Worm (Caenorhabditis elegans) whole organism, L2 larva: Measurements from ENCODE around the gene dhcr-24.

Experiments used
- C34F6.9 ChIP-seq: fragments of 150-350 bp; optimal IDR thresholded peaks from 2 replicates; lab custom pipeline; 2014; ENCODE audit warnings: missing biosample characterization, missing genetic modification characterization
- F13H6.1 ChIP-seq: sonication (generic microtip); optimal IDR thresholded peaks from 2 replicates; lab custom pipeline; 2016; ENCODE audit warnings: missing genetic modification characterization, missing compliant biosample characterization
- Y55F3AM.14 ChIP-seq: fragments of 200-800 bp; sonication (Bioruptor generic); optimal IDR thresholded peaks from 2 replicates; lab custom pipeline; 2018; ENCODE audit warnings: mild to moderate bottlenecking, missing genetic modification characterization, missing compliant biosample characterization
- ZK546.5 ChIP-seq: sonication (generic microtip); optimal IDR thresholded peaks from 2 replicates; lab custom pipeline; 2017; ENCODE audit warnings: missing biosample characterization, missing genetic modification characterization
- alr-1 ChIP-seq: fragments of 150-350 bp; optimal IDR thresholded peaks from 2 replicates; lab custom pipeline; 2014; ENCODE audit warnings: missing biosample characterization, missing genetic modification characterization
- aly-2 ChIP-seq: fragments of 150-350 bp; optimal IDR thresholded peaks from 2 replicates; lab custom pipeline; 2014; ENCODE audit warnings: missing biosample characterization, missing genetic modification characterization
- blmp-1 ChIP-seq: sonication (generic microtip); optimal IDR thresholded peaks from 2 replicates; lab custom pipeline; 2017; ENCODE audit warnings: missing genetic modification characterization, mild to moderate bottlenecking, missing compliant biosample characterization, antibody characterized with exemption, moderate library complexity; ENCODE audit not compliant: insufficient read depth
- ceh-16 ChIP-seq: fragments of 150-350 bp; optimal IDR thresholded peaks from 2 replicates; lab custom pipeline; 2014; ENCODE audit warnings: missing biosample characterization, missing genetic modification characterization
- ceh-82 ChIP-seq: fragments of 150-350 bp; optimal IDR thresholded peaks from 2 replicates; lab custom pipeline; 2014; ENCODE audit warnings: missing biosample characterization, missing genetic modification characterization
- crh-2 ChIP-seq: sonication (generic microtip); optimal IDR thresholded peaks from 2 replicates; lab custom pipeline; 2017; ENCODE audit warnings: missing biosample characterization, missing genetic modification characterization
- dmd-4 ChIP-seq: sonication (generic microtip); optimal IDR thresholded peaks from 2 replicates; lab custom pipeline; 2017; ENCODE audit warnings: missing biosample characterization, missing genetic modification characterization
- egl-27 ChIP-seq: sonication (generic microtip); optimal IDR thresholded peaks from 3 replicates; lab custom pipeline; 2017; ENCODE audit warnings: missing biosample characterization, missing genetic modification reagents, missing genetic modification characterization
- elt-1 ChIP-seq: fragments of 150-350 bp; optimal IDR thresholded peaks from 2 replicates; lab custom pipeline; 2014; ENCODE audit warnings: missing biosample characterization, missing genetic modification characterization
- elt-3 ChIP-seq: sonication (generic microtip); optimal IDR thresholded peaks from 2 replicates; lab custom pipeline; 2017; ENCODE audit warnings: missing biosample characterization, missing genetic modification characterization
- fos-1 ChIP-seq: fragments of 150-350 bp; optimal IDR thresholded peaks from 2 replicates; lab custom pipeline; 2014; ENCODE audit warnings: missing biosample characterization, missing genetic modification characterization
- gmeb-1 ChIP-seq: fragments of 150-350 bp; optimal IDR thresholded peaks from 2 replicates; lab custom pipeline; 2014; ENCODE audit warnings: missing biosample characterization, missing genetic modification characterization
- lin-11 ChIP-seq: fragments of 150-350 bp; sonication (generic microtip); optimal IDR thresholded peaks from 2 replicates; lab custom pipeline; 2014; ENCODE audit warnings: missing biosample characterization, missing genetic modification characterization, inconsistent platforms, mixed read lengths
- lin-13 ChIP-seq: fragments of 150-350 bp; optimal IDR thresholded peaks from 2 replicates; lab custom pipeline; 2014; ENCODE audit warnings: missing biosample characterization, missing genetic modification reagents, missing genetic modification characterization
- lin-39 ChIP-seq: fragments of 150-350 bp; optimal IDR thresholded peaks from 2 replicates; lab custom pipeline; 2014; ENCODE audit warnings: missing biosample characterization, missing genetic modification reagents, missing genetic modification characterization
- lsy-2 ChIP-seq, 2 experiments: fragments of 150-350 bp in 1 of 2; sonication (generic microtip) in 1 of 2; optimal IDR thresholded peaks; 2 replicates each; lab custom pipeline; 2014 to 2017; ENCODE audit warnings: missing biosample characterization in 2 of 2, missing genetic modification characterization in 2 of 2
- mbf-1 ChIP-seq: sonication (generic microtip); optimal IDR thresholded peaks from 2 replicates; lab custom pipeline; 2017; ENCODE audit warnings: missing biosample characterization, missing genetic modification characterization
- nhr-11 ChIP-seq: fragments of 150-350 bp; optimal IDR thresholded peaks from 2 replicates; lab custom pipeline; 2014; ENCODE audit warnings: missing biosample characterization, missing genetic modification characterization
- nhr-12 ChIP-seq: fragments of 150-350 bp; optimal IDR thresholded peaks from 2 replicates; lab custom pipeline; 2014; ENCODE audit warnings: missing biosample characterization, missing genetic modification characterization
- nhr-129 ChIP-seq: fragments of 150-350 bp; optimal IDR thresholded peaks from 2 replicates; lab custom pipeline; 2014; ENCODE audit warnings: missing biosample characterization, missing genetic modification characterization
- nhr-21 ChIP-seq: fragments of 150-350 bp; optimal IDR thresholded peaks from 2 replicates; lab custom pipeline; 2014; ENCODE audit warnings: missing biosample characterization, missing genetic modification characterization
- nhr-23 ChIP-seq: fragments of 150-350 bp; optimal IDR thresholded peaks from 2 replicates; lab custom pipeline; 2014; ENCODE audit warnings: missing biosample characterization, missing genetic modification reagents, missing genetic modification characterization
- nhr-237 ChIP-seq: fragments of 150-350 bp; optimal IDR thresholded peaks from 2 replicates; lab custom pipeline; 2014; ENCODE audit warnings: missing biosample characterization, missing genetic modification characterization
- nhr-25 ChIP-seq: fragments of 150-350 bp; sonication (generic microtip); optimal IDR thresholded peaks from 3 replicates; lab custom pipeline; 2014; ENCODE audit warnings: missing biosample characterization, missing genetic modification characterization
- nhr-6 ChIP-seq: fragments of 150-350 bp; optimal IDR thresholded peaks from 2 replicates; lab custom pipeline; 2014; ENCODE audit warnings: missing biosample characterization, missing genetic modification characterization
- nhr-77 ChIP-seq: fragments of 150-350 bp; optimal IDR thresholded peaks from 2 replicates; lab custom pipeline; 2014; ENCODE audit warnings: missing biosample characterization, missing genetic modification characterization
- peb-1 ChIP-seq: fragments of 150-350 bp; optimal IDR thresholded peaks from 2 replicates; lab custom pipeline; 2014; ENCODE audit warnings: missing biosample characterization, missing genetic modification characterization
- sem-4 ChIP-seq: fragments of 150-350 bp; optimal IDR thresholded peaks from 2 replicates; lab custom pipeline; 2014; ENCODE audit warnings: missing biosample characterization, missing genetic modification reagents, missing genetic modification characterization
- skn-1 ChIP-seq: sonication (generic microtip); optimal IDR thresholded peaks from 2 replicates; lab custom pipeline; 2017; ENCODE audit warnings: missing biosample characterization, missing genetic modification characterization
- sma-3 ChIP-seq: sonication (generic microtip); optimal IDR thresholded peaks from 2 replicates; lab custom pipeline; 2016; ENCODE audit warnings: missing genetic modification reagents, missing genetic modification characterization, missing compliant biosample characterization
- sma-9 ChIP-seq, 2 experiments: fragments of 150-350 bp in 1 of 2; sonication (generic microtip) in 1 of 2; optimal IDR thresholded peaks; 2 replicates each; lab custom pipeline; 2014 to 2016; ENCODE audit warnings: missing genetic modification characterization in 2 of 2, mild to moderate bottlenecking in 1 of 2, missing biosample characterization in 1 of 2, missing compliant biosample characterization in 1 of 2, missing genetic modification reagents in 1 of 2, moderate library complexity in 1 of 2
- snpc-4 ChIP-seq: fragments of 150-350 bp; optimal IDR thresholded peaks from 2 replicates; lab custom pipeline; 2014; ENCODE audit warnings: missing biosample characterization, missing genetic modification characterization
- unc-39 ChIP-seq: fragments of 150-350 bp; optimal IDR thresholded peaks from 2 replicates; lab custom pipeline; 2014; ENCODE audit warnings: missing biosample characterization, missing genetic modification characterization
- unc-55 ChIP-seq: fragments of 150-350 bp; sonication (generic microtip); optimal IDR thresholded peaks from 3 replicates; lab custom pipeline; 2014; ENCODE audit warnings: missing biosample characterization, missing genetic modification reagents, missing genetic modification characterization
- unc-62 ChIP-seq: fragments of 150-350 bp; optimal IDR thresholded peaks from 2 replicates; lab custom pipeline; 2014; ENCODE audit warnings: missing biosample characterization, missing genetic modification reagents, missing genetic modification characterization
- zag-1 ChIP-seq: fragments of 150-350 bp; optimal IDR thresholded peaks from 2 replicates; lab custom pipeline; 2014; ENCODE audit warnings: missing biosample characterization, missing genetic modification characterization
- ztf-1 ChIP-seq: fragments of 200-800 bp; sonication (Bioruptor generic); conservative IDR thresholded peaks from 2 replicates; pipeline ENCODE4 v1.3.6; 2022; ENCODE audit warnings: missing genetic modification characterization, missing compliant biosample characterization
- ztf-11 ChIP-seq: sonication (generic microtip); optimal IDR thresholded peaks from 2 replicates; lab custom pipeline; 2017; ENCODE audit warnings: missing biosample characterization, missing genetic modification characterization
- ztf-4 ChIP-seq: fragments of 150-350 bp; optimal IDR thresholded peaks from 2 replicates; lab custom pipeline; 2014; ENCODE audit warnings: missing biosample characterization, missing genetic modification characterization

The dhcr-24 gene

ce11 chrX:2536246-2536772, 27.6 kb downstream of the dhcr-24 start (continued):
- TF ChIP-seq crh-2 (tag; lab: Kevin White, UChicago) (peak; percentile 79), lin-11 (tag; lab: Kevin White, UChicago) (peak; percentile 30), snpc-4 (peak; percentile 72), ZK546.5 (tag; lab: Kevin White, UChicago) (no peak), ztf-11 (tag; lab: Kevin White, UChicago) (no peak), nhr-23 (tag; lab: Kevin White, UChicago) (no peak), nhr-77 (tag; lab: Kevin White, UChicago) (no peak), nhr-25 (tag; lab: Kevin White, UChicago) (peak; percentile 80), ztf-4 (tag; lab: Kevin White, UChicago) (no peak), skn-1 (tag; lab: Kevin White, UChicago) (no peak)

- no peak for TF ChIP-seq nhr-11 (tag; lab: Kevin White, UChicago)
- no peak for TF ChIP-seq elt-3 (tag; lab: Kevin White, UChicago)
- no peak for TF ChIP-seq lin-39 (tag; lab: Kevin White, UChicago)
- no peak for TF ChIP-seq ztf-4 (tag; lab: Kevin White, UChicago)
- TF ChIP-seq ztf-11 (tag; lab: Kevin White, UChicago): no peak
- TF ChIP-seq unc-62 (GFP tag; lab: Kevin White, UChicago): no peak
- TF ChIP-seq fos-1 (tag; lab: Kevin White, UChicago): no peak
- no peak for TF ChIP-seq ceh-82 (tag; lab: Kevin White, UChicago)
- no peak for TF ChIP-seq egl-27 (tag; lab: Kevin White, UChicago)
- TF ChIP-seq unc-55 (GFP tag; lab: Kevin White, UChicago): no peak
- TF ChIP-seq nhr-237 (tag; lab: Kevin White, UChicago): no peak
- no peak for TF ChIP-seq nhr-23 (tag; lab: Kevin White, UChicago)
- no peak for TF ChIP-seq sma-3 (GFP tag; lab: Kevin White, UChicago)
- no peak for TF ChIP-seq nhr-25 (tag; lab: Kevin White, UChicago)
- no peak for TF ChIP-seq nhr-129 (tag; lab: Kevin White, UChicago)
- no peak for TF ChIP-seq dmd-4 (tag; lab: Kevin White, UChicago)
- TF ChIP-seq zag-1 (tag; lab: Kevin White, UChicago): no peak
- no peak for TF ChIP-seq blmp-1 (tag; lab: Kevin White, UChicago)
- TF ChIP-seq alr-1 (tag; lab: Kevin White, UChicago): no peak
Measured at ce11 chrX:2532357-2532756, 31.6 kb downstream of the dhcr-24 start, which contains the start of gene tbc-12. Gene tbc-12 (minus strand): TSS chrX:2532457.

- TF ChIP-seq ceh-16 (tag; lab: Kevin White, UChicago): no peak
- TF ChIP-seq unc-39: no peak
- no peak for TF ChIP-seq peb-1 (tag; lab: Kevin White, UChicago)
- TF ChIP-seq dmd-4 (tag; lab: Kevin White, UChicago): no peak
- peak; percentile 20 for TF ChIP-seq nhr-129 (tag; lab: Kevin White, UChicago)
- peak; percentile 54 for TF ChIP-seq crh-2 (tag; lab: Kevin White, UChicago)
- no peak for TF ChIP-seq lin-13
- TF ChIP-seq egl-27 (tag; lab: Kevin White, UChicago): no peak
- no peak for TF ChIP-seq elt-1
- TF ChIP-seq ztf-1: no peak
- TF ChIP-seq zag-1 (tag; lab: Kevin White, UChicago): no peak
- no peak for TF ChIP-seq snpc-4
- peak; percentile 48 for TF ChIP-seq fos-1 (tag; lab: Kevin White, UChicago)
- no peak for TF ChIP-seq nhr-25 (tag; lab: Kevin White, UChicago)
- no peak for TF ChIP-seq nhr-237 (tag; lab: Kevin White, UChicago)
- TF ChIP-seq aly-2 (tag; lab: Kevin White, UChicago): no peak
- peak; percentile 51 for TF ChIP-seq sma-9 (GFP tag; optimal IDR thresholded peaks at IDR 0.05; lab: Kevin White, UChicago)
- TF ChIP-seq sma-9 (tag; optimal IDR thresholded peaks at IDR 0.05; lab: Kevin White, UChicago): no peak
- TF ChIP-seq elt-3 (tag; lab: Kevin White, UChicago): no peak
- TF ChIP-seq ztf-4 (tag; lab: Kevin White, UChicago): peak; percentile 34
- TF ChIP-seq lsy-2 (tag; optimal IDR thresholded peaks at IDR 0.05; lab: Kevin White, UChicago): peak in 1 of 2 experiments; percentile 30
- peak; percentile 39 for TF ChIP-seq F13H6.1 (tag; lab: Kevin White, UChicago)
- TF ChIP-seq nhr-77 (tag; lab: Kevin White, UChicago): no peak
- TF ChIP-seq unc-55 (GFP tag; lab: Kevin White, UChicago): no peak
- TF ChIP-seq blmp-1 (tag; lab: Kevin White, UChicago): peak; percentile 5
- peak; percentile 34 for TF ChIP-seq nhr-21 (tag; lab: Kevin White, UChicago)
- no peak for TF ChIP-seq sem-4 (tag; lab: Kevin White, UChicago)
- TF ChIP-seq nhr-23 (tag; lab: Kevin White, UChicago): no peak
- no peak for TF ChIP-seq ceh-82 (tag; lab: Kevin White, UChicago)
- TF ChIP-seq nhr-11 (tag; lab: Kevin White, UChicago): no peak
- TF ChIP-seq gmeb-1 (tag; lab: Kevin White, UChicago): no peak
- TF ChIP-seq lin-39 (tag; lab: Kevin White, UChicago): no peak
- TF ChIP-seq C34F6.9 (tag; lab: Kevin White, UChicago): no peak
- TF ChIP-seq Y55F3AM.14 (GFP tag; lab: Kevin White, UChicago): peak; percentile 45
- TF ChIP-seq sma-3 (GFP tag; lab: Kevin White, UChicago): peak; percentile 27
- TF ChIP-seq nhr-12 (tag; lab: Kevin White, UChicago): no peak
- no peak for TF ChIP-seq mbf-1 (tag; lab: Kevin White, UChicago)
- TF ChIP-seq ztf-11 (tag; lab: Kevin White, UChicago): no peak
- TF ChIP-seq ZK546.5 (tag; lab: Kevin White, UChicago): no peak
- TF ChIP-seq skn-1 (tag; lab: Kevin White, UChicago): no peak
- no peak for TF ChIP-seq lin-11 (tag; lab: Kevin White, UChicago)
- TF ChIP-seq nhr-6: no peak
- TF ChIP-seq, all 48 proteins: peak for 11
Measured at ce11 chrX:2531276-2531675, 32.7 kb downstream of the dhcr-24 start.
